Worm (Caenorhabditis elegans) whole organism, L4 larva: ENCODE data around the gene R11D1.2.

Source experiments
- lin-39 ChIP-seq: fragments of 150-350 bp; optimal IDR thresholded peaks from 2 replicates; lab custom pipeline; 2014; ENCODE audit warnings: missing biosample characterization, missing genetic modification reagents, missing genetic modification characterization
- mdl-1 ChIP-seq, 2 experiments: fragments of 150-350 bp in 1 of 2; sonication (generic microtip) in 1 of 2; optimal IDR thresholded peaks; 2 replicates each; lab custom pipeline; 2014 to 2017; ENCODE audit warnings: missing biosample characterization in 2 of 2, missing genetic modification characterization in 2 of 2
- nhr-11 ChIP-seq: fragments of 150-350 bp; optimal IDR thresholded peaks from 2 replicates; lab custom pipeline; 2014; ENCODE audit warnings: missing biosample characterization, missing genetic modification characterization
- zag-1 ChIP-seq: fragments of 150-350 bp; optimal IDR thresholded peaks from 2 replicates; lab custom pipeline; 2014; ENCODE audit warnings: missing biosample characterization, missing genetic modification characterization

- TF ChIP-seq nhr-11 (tag; lab: Kevin White, UChicago) (no peak), lin-39 (tag; lab: Kevin White, UChicago) (no peak), mdl-1 (tag; optimal IDR thresholded peaks at IDR 0.05; lab: Kevin White, UChicago) (no peak), zag-1 (tag; lab: Kevin White, UChicago) (no peak)
Observed at ce11 chrV:12683205-12683604, 25.2 kb upstream of the R11D1.2 start.
